Worm (Caenorhabditis elegans): ENCODE measurements around the gene clec-222.

ce11 chrV:11320860-11321259 lies 49.7 kb downstream of the clec-222 start:
- TF ChIP-seq tlf-1 (GFP tag; optimal IDR thresholded peaks at IDR 0.05) = no peak
- no peak for TF ChIP-seq him-1 (tag; optimal IDR thresholded peaks at IDR 0.05)
- no peak for TF ChIP-seq K12H6.12 (tag; optimal IDR thresholded peaks at IDR 0.05)
- no peak for TF ChIP-seq hlh-26 (GFP tag; conservative IDR thresholded peaks at IDR 0.05)
- TF ChIP-seq lin-40 (tag; optimal IDR thresholded peaks at IDR 0.05) = no peak
- TF ChIP-seq let-526 (GFP tag; IDR thresholded peaks at IDR 0.05) = no peak
- TF ChIP-seq lsy-27 (tag; optimal IDR thresholded peaks at IDR 0.05; ENCODE audit: borderline replicate concordance, insufficient read depth) = no peak
- no peak for TF ChIP-seq B0019.2 (GFP tag; conservative IDR thresholded peaks at IDR 0.05)
- no peak for TF ChIP-seq aptf-3 (GFP tag; IDR thresholded peaks at IDR 0.05)
- no peak for TF ChIP-seq F22D6.2 (tag; optimal IDR thresholded peaks at IDR 0.05)

All from whole organism, young adult.